Worm (Caenorhabditis elegans): ENCODE results near the gene plx-2.

DNA sequence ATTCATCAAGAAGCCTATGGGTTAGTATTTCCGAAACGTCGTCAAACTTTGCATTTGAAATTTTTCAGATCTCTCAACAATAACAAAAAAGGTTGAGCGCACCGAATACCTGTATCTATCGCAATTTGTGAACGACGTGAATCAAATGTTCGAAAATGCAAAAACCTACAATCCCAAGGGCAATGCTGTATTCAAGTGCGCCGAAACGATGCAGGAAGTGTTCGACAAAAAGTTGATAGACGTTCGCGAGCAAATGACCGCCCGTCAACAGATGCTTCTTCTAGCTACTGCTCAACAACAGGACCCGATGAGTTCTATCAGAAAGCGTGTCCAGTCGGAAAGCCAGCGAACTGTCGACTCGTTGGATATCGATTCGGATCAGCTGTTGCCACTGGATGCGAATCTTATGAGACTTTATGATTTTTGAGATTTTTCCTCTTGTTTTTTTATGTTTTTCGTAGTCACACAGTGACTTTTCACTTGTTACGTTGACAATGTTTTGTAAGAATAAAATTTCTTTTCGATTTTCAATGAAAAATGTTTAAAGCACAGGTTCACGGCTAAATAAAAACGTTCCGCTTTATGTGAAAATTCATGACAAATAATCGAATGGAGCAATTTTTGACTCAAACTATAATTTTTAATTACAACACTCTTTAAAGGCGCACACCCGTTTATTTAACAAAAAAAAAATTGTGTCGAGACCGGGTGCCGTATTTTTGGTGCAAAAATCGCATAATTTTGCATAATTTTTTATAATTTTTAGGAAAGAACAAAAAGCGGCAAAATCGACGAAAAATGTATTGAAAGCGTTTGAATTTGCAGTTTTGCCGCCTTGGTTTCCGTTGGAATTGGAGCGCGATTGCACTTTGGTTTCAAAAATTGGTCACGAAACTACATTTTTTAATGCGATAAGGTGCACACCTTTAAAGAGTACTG is 17.1 kb downstream of the plx-2 start:
- peak; percentile 86 for TF ChIP-seq ama-1 (optimal IDR thresholded peaks at IDR 0.05)
- TF ChIP-seq ztf-11 (tag; optimal IDR thresholded peaks at IDR 0.05): no peak
- TF ChIP-seq skn-1 (tag; optimal IDR thresholded peaks at IDR 0.05): peak; percentile 14

Measured in whole organism, L1 larva.